Worm (Caenorhabditis elegans): Measurements from ENCODE around the gene T12G3.6.

T12G3.6 gene

ce11 chrIV:12040431-12040830, 9.4 kb upstream of the T12G3.6 start:
- TF ChIP-seq sma-9 (GFP tag; optimal IDR thresholded peaks at IDR 0.05) (peak; percentile 23), sma-9 (tag; optimal IDR thresholded peaks at IDR 0.05) (no peak), nhr-129 (tag; optimal IDR thresholded peaks at IDR 0.05) (peak; percentile 35), egl-27 (tag; optimal IDR thresholded peaks at IDR 0.05) (no peak), fos-1 (tag; optimal IDR thresholded peaks at IDR 0.05) (peak; percentile 60), sem-4 (tag; optimal IDR thresholded peaks at IDR 0.05) (no peak), ama-1 (optimal IDR thresholded peaks at IDR 0.05) (no peak), nhr-6 (tag; optimal IDR thresholded peaks at IDR 0.05) (no peak), ztf-11 (tag; optimal IDR thresholded peaks at IDR 0.05) (no peak), Y55F3AM.14 (GFP tag; optimal IDR thresholded peaks at IDR 0.05) (no peak), skn-1 (tag; optimal IDR thresholded peaks at IDR 0.05) (no peak), ZK546.5 (tag; optimal IDR thresholded peaks at IDR 0.05) (no peak), nhr-237 (tag; optimal IDR thresholded peaks at IDR 0.05) (no peak), mab-5 (tag; optimal IDR thresholded peaks at IDR 0.05) (no peak), R02D3.7 (tag; optimal IDR thresholded peaks at IDR 0.05) (no peak)

ce11 chrIV:12036924-12037323, 5.9 kb upstream of the T12G3.6 start:
- TF ChIP-seq lin-39 (tag; optimal IDR thresholded peaks at IDR 0.05) (no peak), lsy-2 (tag; optimal IDR thresholded peaks at IDR 0.05) (peak in 1 of 2 experiments; percentile 63), elt-1 (tag; optimal IDR thresholded peaks at IDR 0.05) (no peak), sma-3 (GFP tag; optimal IDR thresholded peaks at IDR 0.05) (peak; percentile 47), ztf-4 (tag; optimal IDR thresholded peaks at IDR 0.05) (peak; percentile 61), F13H6.1 (tag; optimal IDR thresholded peaks at IDR 0.05) (no peak), nhr-6 (tag; optimal IDR thresholded peaks at IDR 0.05) (peak; percentile 1), dmd-4 (tag; optimal IDR thresholded peaks at IDR 0.05) (no peak), unc-55 (GFP tag; optimal IDR thresholded peaks at IDR 0.05) (no peak), ama-1 (optimal IDR thresholded peaks at IDR 0.05) (peak; percentile 51), nhr-12 (tag; optimal IDR thresholded peaks at IDR 0.05) (no peak), nhr-25 (tag; optimal IDR thresholded peaks at IDR 0.05) (peak; percentile 48), lin-13 (GFP tag; optimal IDR thresholded peaks at IDR 0.05) (peak; percentile 11), alr-1 (tag; optimal IDR thresholded peaks at IDR 0.05) (no peak), ceh-82 (tag; optimal IDR thresholded peaks at IDR 0.05) (no peak), ceh-16 (tag; optimal IDR thresholded peaks at IDR 0.05) (no peak), nhr-237 (tag; optimal IDR thresholded peaks at IDR 0.05) (no peak), skn-1 (tag; optimal IDR thresholded peaks at IDR 0.05) (no peak), nhr-129 (tag; optimal IDR thresholded peaks at IDR 0.05) (peak; percentile 6), sem-4 (tag; optimal IDR thresholded peaks at IDR 0.05) (peak; percentile 64), crh-2 (tag; optimal IDR thresholded peaks at IDR 0.05) (no peak)

- TF ChIP-seq dmd-4 (tag; optimal IDR thresholded peaks at IDR 0.05) (no peak), nhr-6 (tag; optimal IDR thresholded peaks at IDR 0.05) (no peak), unc-39 (tag; optimal IDR thresholded peaks at IDR 0.05) (no peak), nhr-10 (tag; optimal IDR thresholded peaks at IDR 0.05) (no peak), ama-1 (optimal IDR thresholded peaks at IDR 0.05) (no peak), sma-3 (GFP tag; optimal IDR thresholded peaks at IDR 0.05) (no peak), nhr-237 (tag; optimal IDR thresholded peaks at IDR 0.05) (no peak), fos-1 (tag; optimal IDR thresholded peaks at IDR 0.05) (no peak), peb-1 (tag; optimal IDR thresholded peaks at IDR 0.05) (no peak), sma-9 (GFP tag; optimal IDR thresholded peaks at IDR 0.05) (no peak), sma-9 (tag; optimal IDR thresholded peaks at IDR 0.05) (no peak), R02D3.7 (tag; optimal IDR thresholded peaks at IDR 0.05) (no peak)
Observed at ce11 chrIV:12035422-12035821, 4.4 kb upstream of the T12G3.6 start.

ce11 chrIV:12034776-12035175, 3.7 kb upstream of the T12G3.6 start:
- TF ChIP-seq ama-1 (optimal IDR thresholded peaks at IDR 0.05) (peak; percentile 26), lin-11 (tag; optimal IDR thresholded peaks at IDR 0.05) (no peak), nhr-129 (tag; optimal IDR thresholded peaks at IDR 0.05) (peak; percentile 13)

ce11 chrIV:12033985-12034384, 2.9 kb upstream of the T12G3.6 start, which contains the start of gene sqst-1:
Gene sqst-1 (plus strand): TSS chrIV:12034282.
- TF ChIP-seq alr-1 (tag; optimal IDR thresholded peaks at IDR 0.05) (no peak), nhr-129 (tag; optimal IDR thresholded peaks at IDR 0.05) (peak; percentile 72), lsy-2 (tag; optimal IDR thresholded peaks at IDR 0.05) (peak in 1 of 2 experiments; percentile 20), ztf-11 (tag; optimal IDR thresholded peaks at IDR 0.05) (no peak), C34F6.9 (tag; optimal IDR thresholded peaks at IDR 0.05) (peak; percentile 20), ztf-4 (tag; optimal IDR thresholded peaks at IDR 0.05) (peak; percentile 43)

Data from whole organism, L2 larva.